Worm (Caenorhabditis elegans) whole organism, midembryonic: ENCODE data around the gene csq-1.

Experiments used
- T22C8.4 ChIP-seq: fragments of 200-800 bp; sonication (Bioruptor generic); IDR thresholded peaks from 2 replicates; pipeline ENCODE4 v1.3.6; 2022; ENCODE audit warnings: missing genetic modification characterization, missing compliant biosample characterization
- cog-1 ChIP-seq: sonication (generic microtip); optimal IDR thresholded peaks from 2 replicates; lab custom pipeline; 2016; ENCODE audit warnings: missing genetic modification characterization, missing compliant biosample characterization
- flt-1 ChIP-seq: fragments of 200-800 bp; sonication (Bioruptor generic); IDR thresholded peaks from 2 replicates; pipeline ENCODE4 v1.3.6; 2022; ENCODE audit warnings: missing genetic modification characterization, missing compliant biosample characterization
- klf-2 ChIP-seq: fragments of 200-800 bp; sonication (Bioruptor generic); conservative IDR thresholded peaks from 2 replicates; pipeline ENCODE4 v1.3.6; 2022; ENCODE audit warnings: missing genetic modification reagents, missing genetic modification characterization, missing compliant biosample characterization
- med-1 ChIP-seq: sonication (generic microtip); optimal IDR thresholded peaks from 2 replicates; lab custom pipeline; 2017; ENCODE audit warnings: missing genetic modification characterization, mild to moderate bottlenecking, missing compliant biosample characterization, antibody characterized with exemption, missing genetic modification reagents; ENCODE audit not compliant: insufficient read depth
- ref-1 ChIP-seq: fragments of 200-800 bp; sonication (Bioruptor generic); conservative IDR thresholded peaks from 2 replicates; pipeline ENCODE4 v1.3.6; 2022; ENCODE audit warnings: missing genetic modification reagents, missing genetic modification characterization, missing compliant biosample characterization
- tab-1 ChIP-seq: fragments of 200-800 bp; sonication (Bioruptor generic); IDR thresholded peaks from 2 replicates; pipeline ENCODE4 v1.3.6; 2022; ENCODE audit warnings: missing genetic modification characterization, missing compliant biosample characterization
- ztf-23 ChIP-seq: fragments of 200-800 bp; sonication (Bioruptor generic); IDR thresholded peaks from 2 replicates; pipeline ENCODE4 v1.3.6; 2022; ENCODE audit warnings: missing genetic modification reagents, missing genetic modification characterization, missing compliant biosample characterization
- ztf-29 ChIP-seq: fragments of 200-800 bp; sonication (Bioruptor generic); IDR thresholded peaks from 2 replicates; pipeline ENCODE4 v1.3.6; 2022; ENCODE audit warnings: missing genetic modification reagents, missing genetic modification characterization, missing compliant biosample characterization

The csq-1 gene

ce11 chrX:14709591-14709990 lies 24.9 kb downstream of the csq-1 start:
- no peak for TF ChIP-seq tab-1 (GFP tag; lab: Robert Waterston, UW)
- TF ChIP-seq flt-1 = no peak
- no peak for TF ChIP-seq ztf-29 (GFP tag; lab: Robert Waterston, UW)
- no peak for TF ChIP-seq ref-1
- TF ChIP-seq med-1 = no peak
- no peak for TF ChIP-seq T22C8.4 (GFP tag; lab: Robert Waterston, UW)
- TF ChIP-seq klf-2 (GFP tag; lab: Robert Waterston, UW) = no peak
- TF ChIP-seq ztf-23 (GFP tag; lab: Robert Waterston, UW) = no peak
- TF ChIP-seq cog-1 = no peak

- no peak for TF ChIP-seq cog-1
- peak; percentile 88 for TF ChIP-seq T22C8.4 (GFP tag; lab: Robert Waterston, UW)
Measured at ce11 chrX:14711168-14711629, 26.5 kb downstream of the csq-1 start, which contains the start of gene atrn-1. TSS of gene atrn-1 (plus strand) at chrX:14711579.

- TF ChIP-seq med-1 (no peak), flt-1 (no peak), klf-2 (GFP tag; lab: Robert Waterston, UW) (no peak), ztf-29 (GFP tag; lab: Robert Waterston, UW) (no peak), tab-1 (GFP tag; lab: Robert Waterston, UW) (no peak), cog-1 (no peak), T22C8.4 (GFP tag; lab: Robert Waterston, UW) (no peak), ztf-23 (GFP tag; lab: Robert Waterston, UW) (no peak), ref-1 (no peak)
Measured at ce11 chrX:14715459-14715858, 30.8 kb downstream of the csq-1 start.

- TF ChIP-seq cog-1 (no peak), flt-1 (no peak), klf-2 (GFP tag; lab: Robert Waterston, UW) (no peak)
Measured at ce11 chrX:14717782-14718181, 33.1 kb downstream of the csq-1 start.

- no peak for TF ChIP-seq flt-1
Measured at ce11 chrX:14721098-14721497, 36.4 kb downstream of the csq-1 start, which contains the start of gene F33C8.2. TSS of gene F33C8.2 (plus strand) at chrX:14721398.

- TF ChIP-seq flt-1 = peak; percentile 35; the same call in 1 of the 2 replicates
Measured at ce11 chrX:14724139-14724538, 39.5 kb downstream of the csq-1 start.

- TF ChIP-seq T22C8.4 (GFP tag; lab: Robert Waterston, UW) (no peak), tab-1 (GFP tag; lab: Robert Waterston, UW) (no peak), flt-1 (0 out of 2 replicates have a peak, but pooled peaks have one; percentile 26)
Measured at ce11 chrX:14724935-14725334, 40.3 kb downstream of the csq-1 start.

- TF ChIP-seq ztf-29 (GFP tag; lab: Robert Waterston, UW) = no peak
- no peak for TF ChIP-seq klf-2 (GFP tag; lab: Robert Waterston, UW)
- no peak for TF ChIP-seq T22C8.4 (GFP tag; lab: Robert Waterston, UW)
- TF ChIP-seq tab-1 (GFP tag; lab: Robert Waterston, UW) = no peak
- TF ChIP-seq flt-1 = no peak
- TF ChIP-seq ztf-23 (GFP tag; lab: Robert Waterston, UW) = no peak
- TF ChIP-seq med-1 = no peak
- TF ChIP-seq cog-1 = no peak
- TF ChIP-seq ref-1 = no peak
Measured at ce11 chrX:14729319-14729718, 44.6 kb downstream of the csq-1 start, which contains the start of gene tsp-8. TSS of gene tsp-8 (minus strand) at chrX:14729503.

- TF ChIP-seq cog-1 (no peak), ref-1 (no peak), med-1 (no peak), flt-1 (no peak), T22C8.4 (GFP tag; lab: Robert Waterston, UW) (no peak), klf-2 (GFP tag; lab: Robert Waterston, UW) (no peak), ztf-29 (GFP tag; lab: Robert Waterston, UW) (no peak), ztf-23 (GFP tag; lab: Robert Waterston, UW) (no peak), tab-1 (GFP tag; lab: Robert Waterston, UW) (no peak)
Measured at ce11 chrX:14731828-14732331, 47.2 kb downstream of the csq-1 start, which contains the start of gene F33C8.4. TSS of gene F33C8.4 (plus strand) at chrX:14732281.

- no peak for TF ChIP-seq ztf-23 (GFP tag; lab: Robert Waterston, UW)
- TF ChIP-seq ref-1 = no peak
- no peak for TF ChIP-seq cog-1
- no peak for TF ChIP-seq T22C8.4 (GFP tag; lab: Robert Waterston, UW)
- no peak for TF ChIP-seq flt-1
Measured at ce11 chrX:14736220-14736619, 51.5 kb downstream of the csq-1 start.

ce11 chrX:14736955-14737621 lies 52.4 kb downstream of the csq-1 start:
- TF ChIP-seq ztf-23 (GFP tag; lab: Robert Waterston, UW) = no peak
- TF ChIP-seq med-1 = no peak
- no peak for TF ChIP-seq cog-1
- TF ChIP-seq tab-1 (GFP tag; lab: Robert Waterston, UW) = no peak
- TF ChIP-seq flt-1 = no peak
- no peak for TF ChIP-seq T22C8.4 (GFP tag; lab: Robert Waterston, UW)
- no peak for TF ChIP-seq ztf-29 (GFP tag; lab: Robert Waterston, UW)
- no peak for TF ChIP-seq klf-2 (GFP tag; lab: Robert Waterston, UW)
- no peak for TF ChIP-seq ref-1
